Worm (Caenorhabditis elegans): Measurements from ENCODE around the gene cdh-8.

cdh-8 gene

ce11 chrIV:294737-295136 is 44.9 kb upstream of the cdh-8 start:
- TF ChIP-seq sup-37 (GFP tag; optimal IDR thresholded peaks at IDR 0.05) (no peak), dsc-1 (tag; optimal IDR thresholded peaks at IDR 0.05) (no peak), C04F5.9 (tag; optimal IDR thresholded peaks at IDR 0.05) (no peak), unc-98 (GFP tag; IDR thresholded peaks at IDR 0.05) (no peak), F16B12.6 (tag; optimal IDR thresholded peaks at IDR 0.05) (no peak), nhr-76 (tag; optimal IDR thresholded peaks at IDR 0.05) (no peak), tbx-2 (tag; optimal IDR thresholded peaks at IDR 0.05) (peak; percentile 1), dpl-1 (GFP tag; optimal IDR thresholded peaks at IDR 0.05) (peak in 1 of 3 experiments; percentile 3), nhr-237 (tag; optimal IDR thresholded peaks at IDR 0.05) (no peak), lin-13 (GFP tag; optimal IDR thresholded peaks at IDR 0.05) (no peak), irx-1 (tag; optimal IDR thresholded peaks at IDR 0.05) (no peak), mep-1 (tag; optimal IDR thresholded peaks at IDR 0.05) (no peak), ceh-63 (GFP tag; optimal IDR thresholded peaks at IDR 0.05) (no peak), hlh-4 (tag; optimal IDR thresholded peaks at IDR 0.05) (no peak), C34B4.2 (tag; optimal IDR thresholded peaks at IDR 0.05) (no peak), snu-23 (GFP tag; optimal IDR thresholded peaks at IDR 0.05) (peak; percentile 23), lin-14 (GFP tag; optimal IDR thresholded peaks at IDR 0.05) (peak; percentile 53), tlp-1 (tag; optimal IDR thresholded peaks at IDR 0.05) (no peak), nhr-47 (tag; optimal IDR thresholded peaks at IDR 0.05) (no peak), ces-1 (GFP tag; optimal IDR thresholded peaks at IDR 0.05) (no peak), nhr-28 (tag; optimal IDR thresholded peaks at IDR 0.05) (no peak), unc-86 (tag; optimal IDR thresholded peaks at IDR 0.05) (no peak), ama-1 (optimal IDR thresholded peaks at IDR 0.05) (no peak), nhr-71 (tag; optimal IDR thresholded peaks at IDR 0.05) (peak; percentile 38), rnt-1 (tag; optimal IDR thresholded peaks at IDR 0.05) (no peak), nhr-20 (tag; optimal IDR thresholded peaks at IDR 0.05) (peak; percentile 29), nhr-84 (tag; optimal IDR thresholded peaks at IDR 0.05) (no peak), blmp-1 (tag; optimal IDR thresholded peaks at IDR 0.05) (peak; percentile 39), egl-13 (tag; optimal IDR thresholded peaks at IDR 0.05) (no peak), zip-4 (GFP tag; optimal IDR thresholded peaks at IDR 0.05) (no peak), nhr-85 (tag) (peak; percentile 33), ceh-88 (GFP tag; IDR thresholded peaks at IDR 0.05) (no peak), pag-3 (tag; optimal IDR thresholded peaks at IDR 0.05; ENCODE audit: borderline replicate concordance, insufficient read depth) (no peak), jun-1 (tag; optimal IDR thresholded peaks at IDR 0.05) (no peak), hpl-2 (GFP tag; optimal IDR thresholded peaks at IDR 0.05) (no peak), mdl-1 (tag; optimal IDR thresholded peaks at IDR 0.05) (peak in 1 of 2 experiments; percentile 61), nhr-90 (tag; optimal IDR thresholded peaks at IDR 0.05; ENCODE audit: poor library complexity) (peak; percentile 27), ceh-8 (GFP tag; optimal IDR thresholded peaks at IDR 0.05) (no peak), lin-39 (tag; optimal IDR thresholded peaks at IDR 0.05) (no peak), fkh-4 (tag; optimal IDR thresholded peaks at IDR 0.05; ENCODE audit: borderline replicate concordance) (no peak), snpc-4 (tag; optimal IDR thresholded peaks at IDR 0.05) (no peak), C16A3.4 (tag; optimal IDR thresholded peaks at IDR 0.05) (no peak), lin-15B (tag; optimal IDR thresholded peaks at IDR 0.05) (no peak), elt-3 (tag; optimal IDR thresholded peaks at IDR 0.05) (peak in 2 of 6 experiments; percentile 37 to 46), sox-4 (tag; optimal IDR thresholded peaks at IDR 0.05) (no peak), mab-9 (GFP tag; IDR thresholded peaks at IDR 0.05) (no peak)
